Worm (Caenorhabditis elegans) whole organism, L2 larva: ENCODE measurements around the gene chil-17.

Source experiments
- C34F6.9 ChIP-seq: fragments of 150-350 bp; optimal IDR thresholded peaks from 2 replicates; lab custom pipeline; 2014; ENCODE audit warnings: missing biosample characterization, missing genetic modification characterization
- F13H6.1 ChIP-seq: sonication (generic microtip); optimal IDR thresholded peaks from 2 replicates; lab custom pipeline; 2016; ENCODE audit warnings: missing genetic modification characterization, missing compliant biosample characterization
- R02D3.7 ChIP-seq: fragments of 150-350 bp; optimal IDR thresholded peaks from 2 replicates; lab custom pipeline; 2014; ENCODE audit warnings: missing biosample characterization, missing genetic modification characterization
- Y55F3AM.14 ChIP-seq: fragments of 200-800 bp; sonication (Bioruptor generic); optimal IDR thresholded peaks from 2 replicates; lab custom pipeline; 2018; ENCODE audit warnings: mild to moderate bottlenecking, missing genetic modification characterization, missing compliant biosample characterization
- ZK546.5 ChIP-seq: sonication (generic microtip); optimal IDR thresholded peaks from 2 replicates; lab custom pipeline; 2017; ENCODE audit warnings: missing biosample characterization, missing genetic modification characterization
- alr-1 ChIP-seq: fragments of 150-350 bp; optimal IDR thresholded peaks from 2 replicates; lab custom pipeline; 2014; ENCODE audit warnings: missing biosample characterization, missing genetic modification characterization
- aly-2 ChIP-seq: fragments of 150-350 bp; optimal IDR thresholded peaks from 2 replicates; lab custom pipeline; 2014; ENCODE audit warnings: missing biosample characterization, missing genetic modification characterization
- ama-1 ChIP-seq: fragments of 150-350 bp; optimal IDR thresholded peaks from 2 replicates; lab custom pipeline; 2018; ENCODE audit warnings: inconsistent platforms
- blmp-1 ChIP-seq: sonication (generic microtip); optimal IDR thresholded peaks from 2 replicates; lab custom pipeline; 2017; ENCODE audit warnings: missing genetic modification characterization, mild to moderate bottlenecking, missing compliant biosample characterization, antibody characterized with exemption, moderate library complexity; ENCODE audit not compliant: insufficient read depth
- ceh-16 ChIP-seq: fragments of 150-350 bp; optimal IDR thresholded peaks from 2 replicates; lab custom pipeline; 2014; ENCODE audit warnings: missing biosample characterization, missing genetic modification characterization
- ceh-82 ChIP-seq: fragments of 150-350 bp; optimal IDR thresholded peaks from 2 replicates; lab custom pipeline; 2014; ENCODE audit warnings: missing biosample characterization, missing genetic modification characterization
- crh-2 ChIP-seq: sonication (generic microtip); optimal IDR thresholded peaks from 2 replicates; lab custom pipeline; 2017; ENCODE audit warnings: missing biosample characterization, missing genetic modification characterization
- dmd-4 ChIP-seq: sonication (generic microtip); optimal IDR thresholded peaks from 2 replicates; lab custom pipeline; 2017; ENCODE audit warnings: missing biosample characterization, missing genetic modification characterization
- egl-27 ChIP-seq: sonication (generic microtip); optimal IDR thresholded peaks from 3 replicates; lab custom pipeline; 2017; ENCODE audit warnings: missing biosample characterization, missing genetic modification reagents, missing genetic modification characterization
- elt-1 ChIP-seq: fragments of 150-350 bp; optimal IDR thresholded peaks from 2 replicates; lab custom pipeline; 2014; ENCODE audit warnings: missing biosample characterization, missing genetic modification characterization
- elt-3 ChIP-seq: sonication (generic microtip); optimal IDR thresholded peaks from 2 replicates; lab custom pipeline; 2017; ENCODE audit warnings: missing biosample characterization, missing genetic modification characterization
- fos-1 ChIP-seq: fragments of 150-350 bp; optimal IDR thresholded peaks from 2 replicates; lab custom pipeline; 2014; ENCODE audit warnings: missing biosample characterization, missing genetic modification characterization
- gmeb-1 ChIP-seq: fragments of 150-350 bp; optimal IDR thresholded peaks from 2 replicates; lab custom pipeline; 2014; ENCODE audit warnings: missing biosample characterization, missing genetic modification characterization
- lin-11 ChIP-seq: fragments of 150-350 bp; sonication (generic microtip); optimal IDR thresholded peaks from 2 replicates; lab custom pipeline; 2014; ENCODE audit warnings: missing biosample characterization, missing genetic modification characterization, inconsistent platforms, mixed read lengths
- lin-13 ChIP-seq: fragments of 150-350 bp; optimal IDR thresholded peaks from 2 replicates; lab custom pipeline; 2014; ENCODE audit warnings: missing biosample characterization, missing genetic modification reagents, missing genetic modification characterization
- lin-39 ChIP-seq: fragments of 150-350 bp; optimal IDR thresholded peaks from 2 replicates; lab custom pipeline; 2014; ENCODE audit warnings: missing biosample characterization, missing genetic modification reagents, missing genetic modification characterization
- lsy-2 ChIP-seq, 2 experiments: fragments of 150-350 bp in 1 of 2; sonication (generic microtip) in 1 of 2; optimal IDR thresholded peaks; 2 replicates each; lab custom pipeline; 2014 to 2017; ENCODE audit warnings: missing biosample characterization in 2 of 2, missing genetic modification characterization in 2 of 2
- mab-5 ChIP-seq: fragments of 150-350 bp; optimal IDR thresholded peaks from 2 replicates; lab custom pipeline; 2014; ENCODE audit warnings: missing biosample characterization, missing genetic modification characterization
- mbf-1 ChIP-seq: sonication (generic microtip); optimal IDR thresholded peaks from 2 replicates; lab custom pipeline; 2017; ENCODE audit warnings: missing biosample characterization, missing genetic modification characterization
- mdl-1 ChIP-seq, 2 experiments: fragments of 150-350 bp in 1 of 2; sonication (generic microtip) in 1 of 2; optimal IDR thresholded peaks; 2 replicates each; lab custom pipeline; 2017; ENCODE audit warnings: missing biosample characterization in 2 of 2, missing genetic modification characterization in 2 of 2
- nhr-10 ChIP-seq: sonication (generic microtip); optimal IDR thresholded peaks from 2 replicates; lab custom pipeline; 2017; ENCODE audit warnings: missing biosample characterization, missing genetic modification characterization
- nhr-11 ChIP-seq: fragments of 150-350 bp; optimal IDR thresholded peaks from 2 replicates; lab custom pipeline; 2014; ENCODE audit warnings: missing biosample characterization, missing genetic modification characterization
- nhr-12 ChIP-seq: fragments of 150-350 bp; optimal IDR thresholded peaks from 2 replicates; lab custom pipeline; 2014; ENCODE audit warnings: missing biosample characterization, missing genetic modification characterization
- nhr-129 ChIP-seq: fragments of 150-350 bp; optimal IDR thresholded peaks from 2 replicates; lab custom pipeline; 2014; ENCODE audit warnings: missing biosample characterization, missing genetic modification characterization
- nhr-21 ChIP-seq: fragments of 150-350 bp; optimal IDR thresholded peaks from 2 replicates; lab custom pipeline; 2014; ENCODE audit warnings: missing biosample characterization, missing genetic modification characterization
- nhr-23 ChIP-seq: fragments of 150-350 bp; optimal IDR thresholded peaks from 2 replicates; lab custom pipeline; 2014; ENCODE audit warnings: missing biosample characterization, missing genetic modification reagents, missing genetic modification characterization
- nhr-237 ChIP-seq: fragments of 150-350 bp; optimal IDR thresholded peaks from 2 replicates; lab custom pipeline; 2014; ENCODE audit warnings: missing biosample characterization, missing genetic modification characterization
- nhr-25 ChIP-seq: fragments of 150-350 bp; sonication (generic microtip); optimal IDR thresholded peaks from 3 replicates; lab custom pipeline; 2014; ENCODE audit warnings: missing biosample characterization, missing genetic modification characterization
- nhr-6 ChIP-seq: fragments of 150-350 bp; optimal IDR thresholded peaks from 2 replicates; lab custom pipeline; 2014; ENCODE audit warnings: missing biosample characterization, missing genetic modification characterization
- nhr-77 ChIP-seq: fragments of 150-350 bp; optimal IDR thresholded peaks from 2 replicates; lab custom pipeline; 2014; ENCODE audit warnings: missing biosample characterization, missing genetic modification characterization
- peb-1 ChIP-seq: fragments of 150-350 bp; optimal IDR thresholded peaks from 2 replicates; lab custom pipeline; 2014; ENCODE audit warnings: missing biosample characterization, missing genetic modification characterization
- sem-4 ChIP-seq: fragments of 150-350 bp; optimal IDR thresholded peaks from 2 replicates; lab custom pipeline; 2014; ENCODE audit warnings: missing biosample characterization, missing genetic modification reagents, missing genetic modification characterization
- skn-1 ChIP-seq: sonication (generic microtip); optimal IDR thresholded peaks from 2 replicates; lab custom pipeline; 2017; ENCODE audit warnings: missing biosample characterization, missing genetic modification characterization
- sma-3 ChIP-seq: sonication (generic microtip); optimal IDR thresholded peaks from 2 replicates; lab custom pipeline; 2016; ENCODE audit warnings: missing genetic modification reagents, missing genetic modification characterization, missing compliant biosample characterization
- sma-9 ChIP-seq, 2 experiments: fragments of 150-350 bp in 1 of 2; sonication (generic microtip) in 1 of 2; optimal IDR thresholded peaks; 2 replicates each; lab custom pipeline; 2014 to 2016; ENCODE audit warnings: missing genetic modification characterization in 2 of 2, mild to moderate bottlenecking in 1 of 2, missing biosample characterization in 1 of 2, missing compliant biosample characterization in 1 of 2, missing genetic modification reagents in 1 of 2, moderate library complexity in 1 of 2
- snpc-4 ChIP-seq: fragments of 150-350 bp; optimal IDR thresholded peaks from 2 replicates; lab custom pipeline; 2014; ENCODE audit warnings: missing biosample characterization, missing genetic modification characterization
- unc-39 ChIP-seq: fragments of 150-350 bp; optimal IDR thresholded peaks from 2 replicates; lab custom pipeline; 2014; ENCODE audit warnings: missing biosample characterization, missing genetic modification characterization
- unc-55 ChIP-seq: fragments of 150-350 bp; sonication (generic microtip); optimal IDR thresholded peaks from 3 replicates; lab custom pipeline; 2014; ENCODE audit warnings: missing biosample characterization, missing genetic modification reagents, missing genetic modification characterization
- unc-62 ChIP-seq: fragments of 150-350 bp; optimal IDR thresholded peaks from 2 replicates; lab custom pipeline; 2014; ENCODE audit warnings: missing biosample characterization, missing genetic modification reagents, missing genetic modification characterization
- zag-1 ChIP-seq: fragments of 150-350 bp; optimal IDR thresholded peaks from 2 replicates; lab custom pipeline; 2014; ENCODE audit warnings: missing biosample characterization, missing genetic modification characterization
- ztf-1 ChIP-seq: fragments of 200-800 bp; sonication (Bioruptor generic); conservative IDR thresholded peaks from 2 replicates; pipeline ENCODE4 v1.3.6; 2022; ENCODE audit warnings: missing genetic modification characterization, missing compliant biosample characterization
- ztf-11 ChIP-seq: sonication (generic microtip); optimal IDR thresholded peaks from 2 replicates; lab custom pipeline; 2017; ENCODE audit warnings: missing biosample characterization, missing genetic modification characterization
- ztf-4 ChIP-seq: fragments of 150-350 bp; optimal IDR thresholded peaks from 2 replicates; lab custom pipeline; 2014; ENCODE audit warnings: missing biosample characterization, missing genetic modification characterization

The chil-17 gene

DNA sequence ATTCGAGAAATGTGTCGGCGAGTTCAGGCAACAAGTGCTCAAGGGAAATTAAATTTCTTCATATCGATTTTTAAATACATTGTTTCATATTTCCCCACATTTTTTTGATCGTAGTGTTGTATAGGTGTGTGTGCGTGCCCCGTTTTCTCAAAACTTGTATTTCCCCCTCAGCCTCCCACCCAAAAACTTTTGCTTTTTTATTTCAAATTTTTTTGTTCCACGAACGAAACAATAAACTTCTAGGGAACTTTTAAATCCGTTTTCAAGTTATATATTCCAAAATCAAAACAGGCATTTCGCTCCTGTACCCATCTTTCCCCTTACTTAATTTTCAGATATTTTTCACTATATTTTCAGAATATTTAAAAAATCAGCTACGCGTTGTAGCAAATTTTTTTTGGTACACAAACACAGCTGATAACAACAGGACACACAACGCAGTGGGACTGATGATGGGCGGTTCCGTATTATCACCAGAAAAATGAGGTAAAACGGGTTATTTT, 21.8 kb downstream of the chil-17 start, which contains the start of the genes M176.4 and M176.16:
Gene M176.4, plus strand, starts transcription at position 301 of the 503 bp plus-strand sequence.
Gene M176.16, plus strand, starts transcription at position 453 of the 503 bp plus-strand sequence.
- no peak for TF ChIP-seq nhr-237
- no peak for TF ChIP-seq unc-39
- no peak for TF ChIP-seq crh-2 (tag; lab: Kevin White, UChicago)
- TF ChIP-seq sem-4 (tag; lab: Kevin White, UChicago): no peak
- TF ChIP-seq ztf-11 (tag; lab: Kevin White, UChicago): no peak
- TF ChIP-seq sma-3: no peak
- TF ChIP-seq F13H6.1 (tag; lab: Kevin White, UChicago): no peak
- TF ChIP-seq zag-1 (tag; lab: Kevin White, UChicago): no peak
- no peak for TF ChIP-seq nhr-25 (tag; lab: Kevin White, UChicago)
- no peak for TF ChIP-seq ama-1 (lab: Kevin White, UChicago)
- no peak for TF ChIP-seq gmeb-1 (tag; lab: Kevin White, UChicago)
- no peak for TF ChIP-seq ZK546.5 (tag; lab: Kevin White, UChicago)
- TF ChIP-seq nhr-6 (tag; lab: Kevin White, UChicago): no peak
- TF ChIP-seq, all 48 proteins: peak for 0

ce11 chrII:9416381-9417276, 23.3 kb downstream of the chil-17 start, which contains the start of the genes gss-1 and chch-3:
Gene gss-1 (minus strand): TSS chrII:9416431.
Gene chch-3 (plus strand): TSS chrII:9417013.
- TF ChIP-seq ama-1 (lab: Kevin White, UChicago): no peak
- no peak for TF ChIP-seq nhr-6 (tag; lab: Kevin White, UChicago)
- TF ChIP-seq nhr-77 (tag; lab: Kevin White, UChicago): no peak
- peak; percentile 25 for TF ChIP-seq mab-5 (tag; lab: Kevin White, UChicago)
- no peak for TF ChIP-seq dmd-4 (tag; lab: Kevin White, UChicago)
- TF ChIP-seq nhr-25 (tag; lab: Kevin White, UChicago): no peak
- no peak for TF ChIP-seq ztf-11 (tag; lab: Kevin White, UChicago)
- TF ChIP-seq C34F6.9: peak; percentile 85
- TF ChIP-seq snpc-4 (tag; lab: Kevin White, UChicago): peak; percentile 14
- TF ChIP-seq nhr-21: peak; percentile 13
- no peak for TF ChIP-seq aly-2 (tag; lab: Kevin White, UChicago)
- peak; percentile 24 for TF ChIP-seq F13H6.1 (tag; lab: Kevin White, UChicago)
- TF ChIP-seq zag-1 (tag; lab: Kevin White, UChicago): no peak
- no peak for TF ChIP-seq unc-39
- TF ChIP-seq lin-13 (GFP tag; lab: Kevin White, UChicago): peak; percentile 43
- TF ChIP-seq lsy-2 (tag; optimal IDR thresholded peaks at IDR 0.05; lab: Kevin White, UChicago): peak; percentile 56 to 85
- no peak for TF ChIP-seq ceh-82 (tag; lab: Kevin White, UChicago)
- no peak for TF ChIP-seq lin-39 (tag; lab: Kevin White, UChicago)
- TF ChIP-seq lin-11 (tag; lab: Kevin White, UChicago): peak; percentile 1
- peak; percentile 65 for TF ChIP-seq sma-9 (GFP tag; optimal IDR thresholded peaks at IDR 0.05; lab: Kevin White, UChicago)
- TF ChIP-seq sma-9 (tag; optimal IDR thresholded peaks at IDR 0.05; lab: Kevin White, UChicago): no peak
- TF ChIP-seq unc-62: no peak
- TF ChIP-seq R02D3.7 (tag; lab: Kevin White, UChicago): no peak
- TF ChIP-seq Y55F3AM.14 (GFP tag; lab: Kevin White, UChicago): no peak
- TF ChIP-seq mdl-1 (tag; optimal IDR thresholded peaks at IDR 0.05; lab: Kevin White, UChicago): no peak
- TF ChIP-seq sem-4 (tag; lab: Kevin White, UChicago): no peak
- TF ChIP-seq ceh-16: no peak
- TF ChIP-seq nhr-129 (tag; lab: Kevin White, UChicago): peak; percentile 71
- no peak for TF ChIP-seq nhr-10 (tag; lab: Kevin White, UChicago)
- TF ChIP-seq ztf-4 (tag; lab: Kevin White, UChicago): no peak
- no peak for TF ChIP-seq nhr-11 (tag; lab: Kevin White, UChicago)
- TF ChIP-seq fos-1 (tag; lab: Kevin White, UChicago): peak; percentile 63
- TF ChIP-seq ztf-1 (GFP tag; lab: Robert Waterston, UW): no peak
- no peak for TF ChIP-seq blmp-1 (tag; lab: Kevin White, UChicago)
- no peak for TF ChIP-seq elt-3 (tag; lab: Kevin White, UChicago)
- no peak for TF ChIP-seq ZK546.5 (tag; lab: Kevin White, UChicago)
- TF ChIP-seq mbf-1: no peak
- no peak for TF ChIP-seq nhr-237
- TF ChIP-seq crh-2 (tag; lab: Kevin White, UChicago): peak; percentile 58
- peak; percentile 14 for TF ChIP-seq sma-3
- TF ChIP-seq unc-55 (GFP tag; lab: Kevin White, UChicago): peak; percentile 75
- no peak for TF ChIP-seq alr-1 (tag; lab: Kevin White, UChicago)
- TF ChIP-seq nhr-12: no peak
- TF ChIP-seq gmeb-1 (tag; lab: Kevin White, UChicago): peak; percentile 69
- no peak for TF ChIP-seq nhr-23 (tag; lab: Kevin White, UChicago)
- no peak for TF ChIP-seq skn-1 (tag; lab: Kevin White, UChicago)
- TF ChIP-seq elt-1 (tag; lab: Kevin White, UChicago): no peak
- TF ChIP-seq peb-1: no peak
- no peak for TF ChIP-seq egl-27 (tag; lab: Kevin White, UChicago)
